Fruit fly (Drosophila melanogaster): Measurements from ENCODE around the gene atms.

Gene atms

DNA sequence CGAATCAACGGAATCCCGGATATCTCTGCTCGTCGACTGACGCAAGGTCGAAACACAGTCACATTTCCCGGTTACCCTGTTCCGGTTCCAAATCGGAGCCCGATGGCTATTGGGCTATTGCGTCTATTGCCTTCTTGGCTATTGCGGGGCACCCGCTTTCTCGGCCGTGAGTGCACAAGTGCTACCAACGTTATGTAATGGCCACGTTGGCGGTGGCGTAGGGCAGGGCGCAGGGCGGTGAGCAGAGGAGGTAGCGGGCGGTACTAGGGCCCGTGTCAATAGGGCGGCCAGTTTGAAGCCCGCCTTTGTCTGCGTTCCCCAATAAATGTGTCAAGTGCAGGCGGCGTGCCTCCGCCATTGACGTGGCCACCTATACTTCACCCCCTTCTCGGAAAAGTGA, 23.5 kb upstream of the atms start (continued):
- TF ChIP-seq NC2α (GFP tag; optimal IDR thresholded peaks at IDR 0.05) (no peak), peb (GFP tag; IDR thresholded peaks at IDR 0.05) (no peak), CG6654 (GFP tag; optimal IDR thresholded peaks at IDR 0.05) (no peak), cad (GFP tag; optimal IDR thresholded peaks at IDR 0.05) (no peak), CG32532 (GFP tag; IDR thresholded peaks at IDR 0.05) (0 out of 2 replicates have a peak, but pooled peaks have one; percentile 15), Bgb (GFP tag; IDR thresholded peaks at IDR 0.05; ENCODE audit: partially characterized antibody) (0 out of 2 replicates have a peak, but pooled peaks have one; percentile 29), lola (GFP tag; optimal IDR thresholded peaks at IDR 0.05) (no peak), CG1832 (GFP tag; optimal IDR thresholded peaks at IDR 0.05) (no peak), ind (GFP tag; optimal IDR thresholded peaks at IDR 0.05) (no peak), CG6683 (GFP tag; optimal IDR thresholded peaks at IDR 0.05) (no peak), hbn (GFP tag; IDR thresholded peaks at IDR 0.05; ENCODE audit: partially characterized antibody) (no peak), corto (GFP tag; optimal IDR thresholded peaks at IDR 0.05) (no peak), crol (GFP tag; IDR thresholded peaks at IDR 0.05) (peak; percentile 65), ara (GFP tag; IDR thresholded peaks at IDR 0.05) (no peak), Ets65A (GFP tag) (peak; percentile 48), BtbVII (GFP tag; optimal IDR thresholded peaks at IDR 0.05) (no peak), Spps (tag; optimal IDR thresholded peaks at IDR 0.05) (no peak), dysf (GFP tag; IDR thresholded peaks at IDR 0.05) (no peak), CG10654 (GFP tag; optimal IDR thresholded peaks at IDR 0.05) (no peak), Hr78 (GFP tag; optimal IDR thresholded peaks at IDR 0.05) (peak in 1 of 2 experiments; percentile 27), Pdp1 (GFP tag; optimal IDR thresholded peaks at IDR 0.05) (peak in 1 of 2 experiments; percentile 79), CG6791 (GFP tag; IDR thresholded peaks at IDR 0.05; ENCODE audit: partially characterized antibody) (no peak)

DNA sequence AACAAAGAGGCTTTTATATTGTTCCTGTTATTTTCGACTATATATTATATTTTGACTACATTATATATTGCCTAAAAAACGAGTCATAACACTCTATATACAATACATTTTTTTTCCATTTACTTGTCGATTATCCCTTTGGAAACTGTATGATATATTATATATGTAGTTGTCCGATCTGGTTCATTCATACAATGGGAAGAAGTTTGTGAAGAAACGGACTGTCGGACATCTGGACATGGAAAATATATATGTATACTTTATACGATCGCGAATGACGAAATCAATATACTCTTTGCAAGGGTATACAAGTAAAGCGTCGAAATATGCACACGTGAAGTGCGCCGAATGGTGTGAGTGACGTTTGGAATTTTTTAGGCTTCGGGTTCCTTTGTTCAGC, 23.0 kb upstream of the atms start:
- TF ChIP-seq sens (GFP tag) (peak; percentile 55), pfk (GFP tag; optimal IDR thresholded peaks at IDR 0.05) (no peak), D19A (tag; optimal IDR thresholded peaks at IDR 0.05) (peak; percentile 81), CG6654 (GFP tag; optimal IDR thresholded peaks at IDR 0.05) (no peak), Sox102F (GFP tag; optimal IDR thresholded peaks at IDR 0.05) (peak; percentile 8), p53 (GFP tag; optimal IDR thresholded peaks at IDR 0.05) (no peak), CG17361 (GFP tag; IDR thresholded peaks at IDR 0.05) (0 out of 3 replicates have a peak, but pooled peaks have one; percentile 11), CG4820 (GFP tag; optimal IDR thresholded peaks at IDR 0.05) (no peak)

DNA sequence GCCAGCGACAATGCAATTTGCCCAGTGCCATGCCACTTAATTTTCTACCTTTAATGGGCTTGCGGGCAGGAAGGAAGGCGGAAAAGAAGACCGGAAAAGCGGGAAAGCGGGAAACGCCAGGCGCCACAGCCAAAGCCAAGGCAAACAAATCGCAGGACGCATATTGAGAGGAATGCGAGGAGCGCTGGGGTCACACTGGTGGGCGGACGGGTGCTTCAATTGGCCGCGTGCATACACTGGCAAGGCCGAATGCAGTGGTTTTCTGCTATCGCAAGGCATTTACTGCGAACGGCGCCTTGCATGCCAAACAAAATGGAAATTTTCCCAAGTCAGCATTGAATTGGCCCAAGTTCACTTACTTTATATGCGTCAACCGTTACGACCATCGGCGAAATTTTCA, 21.4 kb upstream of the atms start:
- TF ChIP-seq ro (GFP tag; IDR thresholded peaks at IDR 0.05) (no peak), CG10462 (GFP tag; optimal IDR thresholded peaks at IDR 0.05) (no peak), CG7271 (tag; optimal IDR thresholded peaks at IDR 0.05) (no peak), bsh (GFP tag; optimal IDR thresholded peaks at IDR 0.05) (no peak), sens (GFP tag) (no peak), Sry-δ (GFP tag; optimal IDR thresholded peaks at IDR 0.05) (no peak), NC2β (GFP tag; optimal IDR thresholded peaks at IDR 0.05) (no peak), danr (GFP tag; IDR thresholded peaks at IDR 0.05) (no peak), CG3407 (GFP tag; optimal IDR thresholded peaks at IDR 0.05) (no peak), CG10654 (GFP tag; optimal IDR thresholded peaks at IDR 0.05) (no peak), CG16813 (GFP tag; IDR thresholded peaks at IDR 0.05; ENCODE audit: partially characterized antibody) (peak; percentile 49; the same call in 2 of the 3 replicates), jigr1 (GFP tag; IDR thresholded peaks at IDR 0.05) (0 out of 3 replicates have a peak, but pooled peaks have one; percentile 23), vvl (GFP tag; IDR thresholded peaks at IDR 0.05) (0 out of 2 replicates have a peak, but pooled peaks have one; percentile 30), D19B (GFP tag; optimal IDR thresholded peaks at IDR 0.05) (no peak), ftz-f1 (GFP tag; optimal IDR thresholded peaks at IDR 0.05) (no peak), HLH4C (GFP tag; IDR thresholded peaks at IDR 0.05; ENCODE audit: partially characterized antibody) (0 out of 3 replicates have a peak, but pooled peaks have one; percentile 26), CG14710 (tag; optimal IDR thresholded peaks at IDR 0.05) (peak; percentile 90), stwl (tag; optimal IDR thresholded peaks at IDR 0.05) (peak; percentile 95), CG3065 (GFP tag; optimal IDR thresholded peaks at IDR 0.05) (no peak), sna (GFP tag; IDR thresholded peaks at IDR 0.05; ENCODE audit: partially characterized antibody) (no peak), CG4854 (GFP tag; optimal IDR thresholded peaks at IDR 0.05) (no peak)
